Fruit fly (Drosophila melanogaster) whole organism, prepupa: ENCODE results near the gene Naa80.

ENCODE experiments used
- Blimp-1 ChIP-seq: fragments of 200-800 bp; sonication (Bioruptor generic); optimal IDR thresholded peaks from 3 replicates; lab custom pipeline; 2017; ENCODE audit warnings: missing biosample characterization, missing genetic modification characterization, mild to moderate bottlenecking, moderate library complexity, missing genetic modification reagents
- CG10631 ChIP-seq: fragments of 200-800 bp; sonication (Bioruptor generic); optimal IDR thresholded peaks from 2 replicates; lab custom pipeline; 2016; ENCODE audit warnings: missing biosample characterization, missing genetic modification characterization
- CG10669 ChIP-seq: fragments of 200-800 bp; sonication (Bioruptor generic); optimal IDR thresholded peaks from 3 replicates; lab custom pipeline; 2018; ENCODE audit warnings: missing biosample characterization, mild to moderate bottlenecking, missing genetic modification characterization, moderate library complexity
- CG11902 ChIP-seq: fragments of 200-800 bp; sonication (Bioruptor generic); optimal IDR thresholded peaks from 3 replicates; lab custom pipeline; 2016; ENCODE audit warnings: missing biosample characterization, missing genetic modification characterization
- CG15336 ChIP-seq: fragments of 200-800 bp; sonication (Bioruptor generic); IDR thresholded peaks from 2 replicates; pipeline ENCODE4 v1.3.6; 2022; ENCODE audit warnings: missing biosample characterization, missing genetic modification characterization
- CG1621 ChIP-seq: fragments of 200-800 bp; sonication (Bioruptor generic); optimal IDR thresholded peaks from 3 replicates; lab custom pipeline; 2018; ENCODE audit warnings: missing biosample characterization, mild to moderate bottlenecking, missing genetic modification characterization
- CG16779 ChIP-seq: fragments of 200-800 bp; sonication (Bioruptor generic); optimal IDR thresholded peaks from 3 replicates; lab custom pipeline; 2017; ENCODE audit warnings: missing biosample characterization, mild to moderate bottlenecking, missing genetic modification characterization
- CG3032 ChIP-seq: fragments of 200-800 bp; optimal IDR thresholded peaks from 2 replicates; lab custom pipeline; 2019; ENCODE audit warnings: missing biosample characterization, mild to moderate bottlenecking, missing genetic modification characterization, moderate library complexity
- CG31627 ChIP-seq: fragments of 200-800 bp; sonication (Bioruptor generic); optimal IDR thresholded peaks from 3 replicates; lab custom pipeline; 2016; ENCODE audit warnings: missing biosample characterization, missing genetic modification characterization
- CG6163 ChIP-seq: fragments of 200-800 bp; sonication (Bioruptor generic); IDR thresholded peaks from 3 replicates; pipeline ENCODE4 v1.3.6; 2022; ENCODE audit warnings: missing biosample characterization, missing genetic modification characterization
- CG6276 ChIP-seq: fragments of 200-800 bp; sonication (Bioruptor generic); optimal IDR thresholded peaks from 2 replicates; lab custom pipeline; 2017; ENCODE audit warnings: missing biosample characterization, mild to moderate bottlenecking, missing genetic modification characterization
- CG6792 ChIP-seq: fragments of 200-800 bp; sonication (Bioruptor generic); optimal IDR thresholded peaks from 3 replicates; lab custom pipeline; 2016; ENCODE audit warnings: missing biosample characterization, missing genetic modification characterization
- CG6808 ChIP-seq: fragments of 200-800 bp; sonication (Bioruptor generic); optimal IDR thresholded peaks from 3 replicates; lab custom pipeline; 2017; ENCODE audit warnings: missing biosample characterization, missing genetic modification characterization, mild to moderate bottlenecking, moderate library complexity, missing genetic modification reagents
- CG6854 ChIP-seq: fragments of 200-800 bp; sonication (Bioruptor generic); optimal IDR thresholded peaks from 2 replicates; lab custom pipeline; 2017; ENCODE audit warnings: missing biosample characterization, mild to moderate bottlenecking, missing genetic modification characterization
- CG7368 ChIP-seq: fragments of 200-800 bp; sonication (Bioruptor generic); optimal IDR thresholded peaks from 3 replicates; lab custom pipeline; 2016; ENCODE audit warnings: missing biosample characterization, missing genetic modification characterization
- CG8632 ChIP-seq: fragments of 200-800 bp; sonication (Bioruptor generic); optimal IDR thresholded peaks from 3 replicates; lab custom pipeline; 2016; ENCODE audit warnings: missing biosample characterization, missing genetic modification characterization
- CG9139 ChIP-seq: fragments of 200-800 bp; sonication (Bioruptor generic); optimal IDR thresholded peaks from 3 replicates; lab custom pipeline; 2017; ENCODE audit warnings: missing biosample characterization, mild to moderate bottlenecking, missing genetic modification characterization
- Eip78C ChIP-seq: fragments of 200-800 bp; sonication (Bioruptor generic); peaks from one replicate; lab custom pipeline; 2016; ENCODE audit warnings: missing biosample characterization, missing genetic modification characterization
- Ets21C ChIP-seq: fragments of 200-800 bp; sonication (Bioruptor generic); optimal IDR thresholded peaks from 3 replicates; lab custom pipeline; 2016; ENCODE audit warnings: missing biosample characterization, missing genetic modification characterization
- Ets96B ChIP-seq: fragments of 200-800 bp; optimal IDR thresholded peaks from 2 replicates; lab custom pipeline; 2019; ENCODE audit warnings: missing biosample characterization, mild to moderate bottlenecking, missing genetic modification characterization, moderate library complexity
- Gug ChIP-seq: fragments of 200-800 bp; sonication (Bioruptor generic); IDR thresholded peaks from 2 replicates; pipeline ENCODE4 v1.3.6; 2022; ENCODE audit warnings: missing biosample characterization, missing genetic modification characterization
- Hr38 ChIP-seq: sonication (Bioruptor generic); optimal IDR thresholded peaks from 2 replicates; lab custom pipeline; 2016; ENCODE audit warnings: missing biosample characterization, missing genetic modification characterization
- Hr39 ChIP-seq: fragments of 200-800 bp; sonication (Bioruptor generic); optimal IDR thresholded peaks from 2 replicates; lab custom pipeline; 2016; ENCODE audit warnings: missing biosample characterization, missing genetic modification characterization
- OdsH ChIP-seq: fragments of 200-800 bp; sonication (Bioruptor generic); optimal IDR thresholded peaks from 3 replicates; lab custom pipeline; 2016; ENCODE audit warnings: missing biosample characterization, missing genetic modification characterization
- Sox102F ChIP-seq: fragments of 200-800 bp; sonication (Bioruptor generic); optimal IDR thresholded peaks from 2 replicates; lab custom pipeline; 2016; ENCODE audit warnings: missing biosample characterization, mild to moderate bottlenecking, missing genetic modification characterization
- Sox14 ChIP-seq: fragments of 200-800 bp; sonication (Bioruptor generic); optimal IDR thresholded peaks from 3 replicates; lab custom pipeline; 2016; ENCODE audit warnings: missing biosample characterization, missing genetic modification characterization
- Sox15 ChIP-seq: fragments of 200-800 bp; sonication (Bioruptor generic); optimal IDR thresholded peaks from 3 replicates; lab custom pipeline; 2016; ENCODE audit warnings: missing biosample characterization, missing genetic modification characterization
- acj6 ChIP-seq: fragments of 200-800 bp; sonication (Bioruptor generic); optimal IDR thresholded peaks from 3 replicates; lab custom pipeline; 2016; ENCODE audit warnings: missing biosample characterization, missing genetic modification characterization
- cyc ChIP-seq: fragments of 200-800 bp; sonication (Bioruptor generic); optimal IDR thresholded peaks from 3 replicates; lab custom pipeline; 2016; ENCODE audit warnings: missing biosample characterization, missing genetic modification characterization
- dsx ChIP-seq: fragments of 200-800 bp; optimal IDR thresholded peaks from 3 replicates; lab custom pipeline; 2019; ENCODE audit warnings: missing biosample characterization, mild to moderate bottlenecking, missing genetic modification characterization, moderate library complexity; ENCODE audit not compliant: poor library complexity, severe bottlenecking
- esn ChIP-seq: fragments of 200-800 bp; sonication (Bioruptor generic); optimal IDR thresholded peaks from 2 replicates; lab custom pipeline; 2016; ENCODE audit warnings: missing biosample characterization, mild to moderate bottlenecking, missing genetic modification characterization, moderate library complexity
- fd59A ChIP-seq: fragments of 200-800 bp; sonication (Bioruptor generic); optimal IDR thresholded peaks from 2 replicates; lab custom pipeline; 2017; ENCODE audit warnings: missing biosample characterization, mild to moderate bottlenecking, missing genetic modification characterization, missing genetic modification reagents
- lz ChIP-seq: fragments of 200-800 bp; sonication (Bioruptor generic); optimal IDR thresholded peaks from 3 replicates; lab custom pipeline; 2016; ENCODE audit warnings: missing biosample characterization, missing genetic modification characterization
- salr ChIP-seq, 2 experiments: fragments of 200-800 bp; sonication (Bioruptor generic); optimal IDR thresholded peaks; 3 replicates each; lab custom pipeline; 2016 to 2018; ENCODE audit warnings: missing biosample characterization in 2 of 2, missing genetic modification characterization in 2 of 2, mild to moderate bottlenecking in 1 of 2
- spab ChIP-seq: fragments of 200-800 bp; sonication (Bioruptor generic); optimal IDR thresholded peaks from 2 replicates; lab custom pipeline; 2017; ENCODE audit warnings: missing biosample characterization, mild to moderate bottlenecking, missing genetic modification characterization, missing genetic modification reagents
- ss ChIP-seq, 2 experiments: fragments of 200-800 bp; sonication (Bioruptor generic); optimal IDR thresholded peaks; 2 replicates in 1 of 2; 3 replicates in 1 of 2; lab custom pipeline; 2017 to 2018; ENCODE audit warnings: mild to moderate bottlenecking in 2 of 2, missing biosample characterization in 2 of 2, missing genetic modification characterization in 2 of 2, moderate library complexity in 1 of 2
- svp ChIP-seq: fragments of 200-800 bp; sonication (Bioruptor generic); peaks from one replicate; lab custom pipeline; 2016; ENCODE audit warnings: missing biosample characterization, missing genetic modification characterization
- topi ChIP-seq: fragments of 200-800 bp; sonication (Bioruptor generic); optimal IDR thresholded peaks from 3 replicates; lab custom pipeline; 2016; ENCODE audit warnings: missing biosample characterization, missing genetic modification characterization

Naa80 gene

DNA sequence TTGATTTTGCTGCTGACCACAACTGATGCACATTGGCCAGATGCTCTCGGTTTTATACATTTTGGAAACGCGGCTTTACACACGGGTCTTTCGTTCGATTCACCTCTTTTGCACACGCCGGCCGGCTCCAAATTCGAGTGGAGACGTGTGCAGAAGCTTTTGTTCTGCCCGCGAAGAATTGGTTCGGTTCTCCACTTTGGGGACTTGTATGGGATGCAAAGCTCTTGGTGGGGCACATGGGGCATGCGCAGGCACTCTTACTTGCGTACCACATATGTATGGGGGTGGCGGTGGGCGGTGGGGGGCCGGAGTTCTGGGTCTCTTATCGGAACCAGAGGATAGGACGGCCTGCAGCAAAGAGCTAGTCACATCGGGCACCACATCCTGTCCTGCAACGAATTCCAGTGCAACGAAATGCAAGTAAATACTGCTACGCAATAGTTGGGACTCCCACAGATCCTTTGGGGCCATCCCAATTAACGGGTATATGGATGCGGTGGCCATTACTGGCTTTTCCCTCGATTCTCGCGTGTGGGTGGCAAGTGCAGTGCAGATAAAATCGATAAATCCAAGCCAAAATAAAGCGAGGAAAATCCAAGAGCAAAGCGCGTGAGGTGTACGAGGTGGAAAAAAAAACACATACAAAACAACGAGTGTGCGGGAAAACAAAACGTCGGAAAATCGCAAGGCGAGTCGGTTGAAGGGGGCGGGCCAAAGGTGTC lies 16.9 kb downstream of the Naa80 start, which contains the start of the genes MtnA and CG8500:
Gene MtnA, minus strand, starts transcription at position 30 of the 722 bp plus-strand sequence.
Gene CG8500, plus strand, starts transcription at position 313 of the 722 bp plus-strand sequence.
- TF ChIP-seq dsx (GFP tag; lab: Kevin White, UChicago) (no peak), CG7368 (no peak), Ets21C (GFP tag; lab: Kevin White, UChicago) (no peak), CG16779 (no peak), CG6163 (GFP tag; lab: Robert Waterston, UW) (no peak), CG15336 (GFP tag; lab: Robert Waterston, UW) (0 out of 2 replicates have a peak, but pooled peaks have one; percentile 16), CG6792 (no peak), CG6808 (GFP tag; lab: Kevin White, UChicago) (no peak), lz (GFP tag; lab: Kevin White, UChicago) (no peak), svp (GFP tag; lab: Kevin White, UChicago) (peak; percentile 70), CG6854 (GFP tag; lab: Kevin White, UChicago) (no peak), ss (GFP tag; optimal IDR thresholded peaks at IDR 0.05; lab: Kevin White, UChicago) (peak in 1 of 2 experiments; percentile 18), cyc (no peak), OdsH (GFP tag; lab: Kevin White, UChicago) (no peak), Hr38 (GFP tag; lab: Kevin White, UChicago) (no peak), CG10631 (GFP tag; lab: Kevin White, UChicago) (no peak), salr (GFP tag; optimal IDR thresholded peaks at IDR 0.05; lab: Kevin White, UChicago) (no peak), Gug (no peak), CG9139 (GFP tag; lab: Kevin White, UChicago) (no peak), CG6276 (GFP tag; lab: Kevin White, UChicago) (no peak)

- TF ChIP-seq Ets96B = peak; percentile 38
- peak; percentile 53 for TF ChIP-seq topi (GFP tag; lab: Kevin White, UChicago)
- TF ChIP-seq Sox15 (GFP tag; lab: Kevin White, UChicago) = peak; percentile 13
- no peak for TF ChIP-seq CG9139 (GFP tag; lab: Kevin White, UChicago)
- TF ChIP-seq CG31627 = peak; percentile 58
- TF ChIP-seq CG1621 (tag; lab: Kevin White, UChicago) = no peak
- peak; percentile 35 for TF ChIP-seq cyc
- TF ChIP-seq Eip78C (GFP tag; lab: Kevin White, UChicago) = peak; percentile 83
- no peak for TF ChIP-seq CG6792
- TF ChIP-seq Blimp-1 = no peak
- TF ChIP-seq fd59A (GFP tag; lab: Kevin White, UChicago) = no peak
- TF ChIP-seq Sox102F (GFP tag; lab: Kevin White, UChicago) = no peak
- peak; percentile 58 for TF ChIP-seq CG3032 (tag; lab: Kevin White, UChicago)
- TF ChIP-seq CG11902 = peak; percentile 9
- no peak for TF ChIP-seq CG16779
- peak; percentile 65 for TF ChIP-seq lz (GFP tag; lab: Kevin White, UChicago)
- peak; percentile 76 for TF ChIP-seq Sox14
- no peak for TF ChIP-seq CG8632 (GFP tag; lab: Kevin White, UChicago)
- TF ChIP-seq Hr39 (GFP tag; lab: Kevin White, UChicago) = peak; percentile 68
- peak; percentile 71 for TF ChIP-seq esn
- TF ChIP-seq Gug = 0 out of 2 replicates have a peak, but pooled peaks have one; percentile 9
- no peak for TF ChIP-seq spab (GFP tag; lab: Kevin White, UChicago)
- no peak for TF ChIP-seq CG10669 (GFP tag; lab: Kevin White, UChicago)
- no peak for TF ChIP-seq ss (GFP tag; optimal IDR thresholded peaks at IDR 0.05; lab: Kevin White, UChicago)
- TF ChIP-seq CG15336 (GFP tag; lab: Robert Waterston, UW) = no peak
- TF ChIP-seq acj6 (GFP tag; lab: Kevin White, UChicago) = peak; percentile 47
- no peak for TF ChIP-seq OdsH (GFP tag; lab: Kevin White, UChicago)
- no peak for TF ChIP-seq svp (GFP tag; lab: Kevin White, UChicago)
These were observed 23.7 kb downstream of the Naa80 start, which contains the start of the genes CG12945 and CG8507 for dm6 chr3R:9791177-9791806. CG12945 (minus strand) TSS chr3R:9791221. CG8507 (plus strand) TSS chr3R:9791483.
